Fruit fly (Drosophila melanogaster): ENCODE data around the gene CLS.

Gene CLS

DNA sequence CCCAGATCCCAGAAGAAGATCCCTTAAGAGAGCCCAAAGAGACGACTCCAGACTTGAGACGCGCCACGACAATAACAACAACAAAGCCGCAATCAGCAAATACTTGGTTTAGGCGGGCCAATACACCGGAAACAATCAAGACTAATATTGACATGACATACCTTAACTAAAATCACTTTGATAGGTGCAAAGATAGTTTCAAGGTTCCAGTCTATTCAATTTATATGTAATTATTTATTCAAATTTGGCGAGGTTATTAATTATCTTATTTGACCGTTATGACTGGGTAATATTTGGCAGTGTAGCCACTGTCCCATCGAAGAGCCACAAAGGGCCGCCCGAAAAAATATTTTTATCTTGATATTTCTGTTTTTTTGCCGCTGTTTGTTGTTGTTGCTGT is 46.7 kb downstream of the CLS start:
- TF ChIP-seq Sox15 (GFP tag; optimal IDR thresholded peaks at IDR 0.05): peak; percentile 76
- peak; percentile 47; the same call in 1 of the 3 replicates for TF ChIP-seq CG8119 (GFP tag; IDR thresholded peaks at IDR 0.05)
- peak; percentile 86 for TF ChIP-seq acj6 (GFP tag; optimal IDR thresholded peaks at IDR 0.05)
- TF ChIP-seq CG15336 (GFP tag; IDR thresholded peaks at IDR 0.05): peak; percentile 31; the same call in 1 of the 2 replicates
- peak; percentile 88 for TF ChIP-seq CG6163 (GFP tag; IDR thresholded peaks at IDR 0.05)
- peak; percentile 84 for TF ChIP-seq CG11902 (GFP tag; optimal IDR thresholded peaks at IDR 0.05)
- TF ChIP-seq Hr4 (GFP tag; optimal IDR thresholded peaks at IDR 0.05): peak; percentile 48
- peak; percentile 42 for TF ChIP-seq fd85E (GFP tag; optimal IDR thresholded peaks at IDR 0.05)
- TF ChIP-seq CG11762 (GFP tag; optimal IDR thresholded peaks at IDR 0.05; ENCODE audit: insufficient read depth): peak; percentile 84
- peak; percentile 81 for TF ChIP-seq Blimp-1 (GFP tag; optimal IDR thresholded peaks at IDR 0.05)
- peak; percentile 70 for TF ChIP-seq fd59A (GFP tag; optimal IDR thresholded peaks at IDR 0.05)
- TF ChIP-seq CG9139 (GFP tag; optimal IDR thresholded peaks at IDR 0.05): peak; percentile 69
- TF ChIP-seq CG31627 (GFP tag; optimal IDR thresholded peaks at IDR 0.05): peak; percentile 87
- TF ChIP-seq svp (GFP tag): peak; percentile 96
- peak; percentile 92 for TF ChIP-seq Sox102F (GFP tag; optimal IDR thresholded peaks at IDR 0.05)
- peak; percentile 92 for TF ChIP-seq cyc (GFP tag; optimal IDR thresholded peaks at IDR 0.05)
- peak; percentile 33; the same call in 1 of the 2 replicates for TF ChIP-seq Gug (GFP tag; IDR thresholded peaks at IDR 0.05)
- TF ChIP-seq salr (GFP tag; optimal IDR thresholded peaks at IDR 0.05): peak; percentile 13 to 49
- TF ChIP-seq CG6854 (GFP tag; optimal IDR thresholded peaks at IDR 0.05): peak; percentile 94
- peak; percentile 94 for TF ChIP-seq Met (GFP tag; optimal IDR thresholded peaks at IDR 0.05)
- peak; percentile 52 for TF ChIP-seq CG32006 (GFP tag; optimal IDR thresholded peaks at IDR 0.05)
- peak; percentile 92 for TF ChIP-seq Eip75B (GFP tag; optimal IDR thresholded peaks at IDR 0.05)
- peak; percentile 86 for TF ChIP-seq CG7368 (GFP tag; optimal IDR thresholded peaks at IDR 0.05)
- TF ChIP-seq Eip78C (GFP tag): peak; percentile 98
- peak; percentile 80 for TF ChIP-seq Ets21C (GFP tag; optimal IDR thresholded peaks at IDR 0.05)
- TF ChIP-seq CG8632 (GFP tag; optimal IDR thresholded peaks at IDR 0.05): peak; percentile 87
- TF ChIP-seq CG16779 (tag; optimal IDR thresholded peaks at IDR 0.05): peak; percentile 43
- peak; percentile 85 for TF ChIP-seq pdm3 (GFP tag; optimal IDR thresholded peaks at IDR 0.05)
- TF ChIP-seq Hr39 (GFP tag; optimal IDR thresholded peaks at IDR 0.05): peak; percentile 86
- TF ChIP-seq eg (GFP tag; IDR thresholded peaks at IDR 0.05): peak; percentile 31; the same call in 1 of the 3 replicates
- TF ChIP-seq esn (GFP tag; optimal IDR thresholded peaks at IDR 0.05): peak; percentile 96
- TF ChIP-seq OdsH (GFP tag; optimal IDR thresholded peaks at IDR 0.05): peak; percentile 89
- peak; percentile 92 for TF ChIP-seq CG6792 (GFP tag; optimal IDR thresholded peaks at IDR 0.05)
- peak; percentile 90 for TF ChIP-seq CG3919 (GFP tag; optimal IDR thresholded peaks at IDR 0.05)
- peak; percentile 92 for TF ChIP-seq Eip93F (GFP tag; optimal IDR thresholded peaks at IDR 0.05)
- peak; percentile 92 for TF ChIP-seq lz (GFP tag; optimal IDR thresholded peaks at IDR 0.05)
- peak; percentile 79 for TF ChIP-seq net (GFP tag; optimal IDR thresholded peaks at IDR 0.05)
- TF ChIP-seq vri (GFP tag; optimal IDR thresholded peaks at IDR 0.05): peak; percentile 91
- TF ChIP-seq CG6808 (GFP tag; optimal IDR thresholded peaks at IDR 0.05): peak; percentile 89
- TF ChIP-seq CG11294 (GFP tag; IDR thresholded peaks at IDR 0.05): no peak
- TF ChIP-seq CG10669 (GFP tag; optimal IDR thresholded peaks at IDR 0.05): peak; percentile 83
- TF ChIP-seq CG6276 (GFP tag; optimal IDR thresholded peaks at IDR 0.05): no peak
- no peak for TF ChIP-seq dac (GFP tag; optimal IDR thresholded peaks at IDR 0.05)
- TF ChIP-seq CG10631 (GFP tag; optimal IDR thresholded peaks at IDR 0.05): peak; percentile 86
- peak; percentile 86 for TF ChIP-seq achi (GFP tag; optimal IDR thresholded peaks at IDR 0.05)
- TF ChIP-seq ss (GFP tag; optimal IDR thresholded peaks at IDR 0.05): peak; percentile 86 to 90
- peak; percentile 21 for TF ChIP-seq fkh (GFP tag; optimal IDR thresholded peaks at IDR 0.05)
- TF ChIP-seq Sox14 (GFP tag; optimal IDR thresholded peaks at IDR 0.05): peak; percentile 83
- TF ChIP-seq spab (GFP tag; optimal IDR thresholded peaks at IDR 0.05): peak; percentile 81
- TF ChIP-seq CG34406 (GFP tag; optimal IDR thresholded peaks at IDR 0.05): peak; percentile 85
- TF ChIP-seq CG1621 (tag; optimal IDR thresholded peaks at IDR 0.05): peak; percentile 78
- TF ChIP-seq topi (GFP tag; optimal IDR thresholded peaks at IDR 0.05): peak; percentile 93
